Fruit fly (Drosophila melanogaster) whole organism, wandering third instar larva: ENCODE results near the gene Cisd2.

ENCODE experiments used
- Abd-B ChIP-seq: fragments of >200 bp; optimal IDR thresholded peaks from 2 replicates; lab custom pipeline; 2017; ENCODE audit warnings: missing biosample characterization, missing genetic modification characterization
- CG32264 ChIP-seq: fragments of 200-800 bp; sonication (Bioruptor generic); optimal IDR thresholded peaks from 2 replicates; lab custom pipeline; 2016; ENCODE audit warnings: missing biosample characterization, missing genetic modification characterization
- CG9705 ChIP-seq: fragments of 200-800 bp; sonication (Bioruptor generic); optimal IDR thresholded peaks from 2 replicates; lab custom pipeline; 2018; ENCODE audit warnings: missing biosample characterization, mild to moderate bottlenecking, missing genetic modification characterization
- CrebA ChIP-seq: fragments of 200-800 bp; sonication (Bioruptor generic); optimal IDR thresholded peaks from 2 replicates; lab custom pipeline; 2016; ENCODE audit warnings: missing biosample characterization, mild to moderate bottlenecking, missing genetic modification characterization, borderline replicate concordance
- Dfd ChIP-seq: fragments of >200 bp; optimal IDR thresholded peaks from 2 replicates; lab custom pipeline; 2017; ENCODE audit warnings: missing biosample characterization, missing genetic modification characterization
- Dif ChIP-seq: fragments of 200-275, 200-300 bp; sonication (Bioruptor generic); optimal IDR thresholded peaks from 2 replicates; lab custom pipeline; 2018; ENCODE audit warnings: missing biosample characterization, missing genetic modification characterization; ENCODE audit not compliant: partially characterized antibody
- GATAd ChIP-seq: sonication (Bioruptor generic); optimal IDR thresholded peaks from 2 replicates; lab custom pipeline; 2016; ENCODE audit warnings: missing biosample characterization, missing genetic modification characterization
- HLH106 ChIP-seq: fragments of 200-800 bp; optimal IDR thresholded peaks from 3 replicates; lab custom pipeline; 2019; ENCODE audit warnings: missing biosample characterization, mild to moderate bottlenecking, missing genetic modification characterization, moderate library complexity
- Hnf4 ChIP-seq: fragments of 200-800 bp; sonication (Bioruptor generic); optimal IDR thresholded peaks from 2 replicates; lab custom pipeline; 2016; ENCODE audit warnings: missing biosample characterization, mild to moderate bottlenecking, missing genetic modification characterization
- Hr78 ChIP-seq: fragments of >200 bp; optimal IDR thresholded peaks from 2 replicates; lab custom pipeline; 2017; ENCODE audit warnings: missing biosample characterization, missing genetic modification characterization
- Hr83 ChIP-seq: fragments of 200-300 bp; sonication (Bioruptor generic); optimal IDR thresholded peaks from 2 replicates; lab custom pipeline; 2016; ENCODE audit warnings: missing biosample characterization, mild to moderate bottlenecking, missing genetic modification characterization, moderate library complexity; ENCODE audit not compliant: poor library complexity, severe bottlenecking
- Jra ChIP-seq: sonication (Bioruptor generic); optimal IDR thresholded peaks from 2 replicates; lab custom pipeline; 2016; ENCODE audit warnings: missing biosample characterization, missing genetic modification characterization
- Mio ChIP-seq: sonication (Bioruptor generic); optimal IDR thresholded peaks from 2 replicates; lab custom pipeline; 2016; ENCODE audit warnings: missing biosample characterization, missing genetic modification characterization
- Myc ChIP-seq: fragments of >200 bp; optimal IDR thresholded peaks from 2 replicates; lab custom pipeline; 2017
- N ChIP-seq: fragments of >200 bp; optimal IDR thresholded peaks from 2 replicates; lab custom pipeline; 2018; ENCODE audit warnings: missing biosample characterization, missing external identifiers, missing genetic modification characterization
- OdsH ChIP-seq: fragments of 200-800 bp; sonication (Bioruptor generic); optimal IDR thresholded peaks from 2 replicates; lab custom pipeline; 2016; ENCODE audit warnings: missing biosample characterization, mild to moderate bottlenecking, missing genetic modification characterization
- Rel ChIP-seq, 2 experiments: fragments of 200-800 bp; sonication (Bioruptor generic) in 1 of 2; optimal IDR thresholded peaks; 2 replicates in 1 of 2; 3 replicates in 1 of 2; lab custom pipeline; 2016 to 2019; ENCODE audit warnings: mild to moderate bottlenecking in 2 of 2, missing biosample characterization in 2 of 2, missing genetic modification characterization in 2 of 2, moderate library complexity in 1 of 2
- Sp1 ChIP-seq: fragments of 200-800 bp; sonication (Bioruptor generic); optimal IDR thresholded peaks from 3 replicates; lab custom pipeline; 2019; ENCODE audit warnings: missing biosample characterization, mild to moderate bottlenecking, missing genetic modification characterization, moderate library complexity
- Vsx2 ChIP-seq: fragments of 200-300, 225-300 bp; sonication (Bioruptor generic); optimal IDR thresholded peaks from 2 replicates; lab custom pipeline; 2018; ENCODE audit warnings: missing biosample characterization, missing genetic modification characterization; ENCODE audit not compliant: partially characterized antibody
- br ChIP-seq: fragments of 200-800 bp; sonication (Bioruptor generic); optimal IDR thresholded peaks from 2 replicates; lab custom pipeline; 2016; ENCODE audit warnings: missing biosample characterization, missing genetic modification characterization
- brk ChIP-seq: fragments of 200-800 bp; sonication (Bioruptor generic); optimal IDR thresholded peaks from 2 replicates; lab custom pipeline; 2016; ENCODE audit warnings: missing biosample characterization, mild to moderate bottlenecking, missing genetic modification characterization
- dl ChIP-seq, 2 experiments: fragments of 175-275, 200-275 bp in 1 of 2; fragments of 200-275 bp in 1 of 2; sonication (Bioruptor generic); optimal IDR thresholded peaks; lab custom pipeline; 2018; ENCODE audit warnings: mild to moderate bottlenecking in 2 of 2, missing biosample characterization in 2 of 2, missing genetic modification characterization in 2 of 2, moderate library complexity in 2 of 2; ENCODE audit not compliant: partially characterized antibody in 2 of 2, insufficient read depth in 1 of 2
- dmrt93B ChIP-seq: fragments of 200-800 bp; sonication (Bioruptor generic); optimal IDR thresholded peaks from 2 replicates; lab custom pipeline; 2018; ENCODE audit warnings: missing biosample characterization, mild to moderate bottlenecking, missing genetic modification characterization
- dsf ChIP-seq: sonication (Bioruptor generic); optimal IDR thresholded peaks from 2 replicates; lab custom pipeline; 2016; ENCODE audit warnings: missing biosample characterization, missing genetic modification characterization, borderline replicate concordance
- ey ChIP-seq: fragments of 200-800 bp; sonication (Bioruptor generic); optimal IDR thresholded peaks from 2 replicates; lab custom pipeline; 2016; ENCODE audit warnings: missing biosample characterization, missing genetic modification characterization
- foxo ChIP-seq, 2 experiments: fragments of 200-800 bp; sonication (Bioruptor generic); optimal IDR thresholded peaks; 2 replicates in 1 of 2; 3 replicates in 1 of 2; lab custom pipeline; 2016 to 2017; ENCODE audit warnings: missing biosample characterization in 2 of 2, missing genetic modification characterization in 2 of 2
- fru ChIP-seq: fragments of 200-800 bp; sonication (Bioruptor generic); optimal IDR thresholded peaks from 3 replicates; lab custom pipeline; 2016; ENCODE audit warnings: missing biosample characterization, mild to moderate bottlenecking, missing genetic modification characterization
- h ChIP-seq: fragments of 200-800 bp; sonication (Bioruptor generic); optimal IDR thresholded peaks from 3 replicates; lab custom pipeline; 2016; ENCODE audit warnings: missing biosample characterization, mild to moderate bottlenecking, missing genetic modification characterization
- jim ChIP-seq: fragments of 175-275, 200-325 bp; sonication (Bioruptor generic); optimal IDR thresholded peaks from 2 replicates; lab custom pipeline; 2016; ENCODE audit warnings: missing biosample characterization, mild to moderate bottlenecking, missing genetic modification characterization
- lola ChIP-seq: fragments of >200 bp; optimal IDR thresholded peaks from 2 replicates; lab custom pipeline; 2017; ENCODE audit warnings: missing biosample characterization, missing genetic modification characterization
- pan ChIP-seq: fragments of >200 bp; optimal IDR thresholded peaks from 2 replicates; lab custom pipeline; 2017
- psq ChIP-seq: fragments of 200-800 bp; sonication (Bioruptor generic); optimal IDR thresholded peaks from 3 replicates; lab custom pipeline; 2017; ENCODE audit warnings: missing biosample characterization, mild to moderate bottlenecking, missing genetic modification characterization, moderate library complexity
- rgr ChIP-seq: fragments of 200-800 bp; sonication (Bioruptor generic); optimal IDR thresholded peaks from 3 replicates; lab custom pipeline; 2016; ENCODE audit warnings: missing biosample characterization, mild to moderate bottlenecking, missing genetic modification characterization
- sage ChIP-seq: fragments of 200-800 bp; sonication (Bioruptor generic); optimal IDR thresholded peaks from 2 replicates; lab custom pipeline; 2016; ENCODE audit warnings: missing biosample characterization, mild to moderate bottlenecking, missing genetic modification characterization
- sv ChIP-seq: fragments of 200-800 bp; sonication (Bioruptor generic); optimal IDR thresholded peaks from 3 replicates; lab custom pipeline; 2016; ENCODE audit warnings: missing biosample characterization, missing genetic modification characterization
- tai ChIP-seq: sonication (Bioruptor generic); optimal IDR thresholded peaks from 2 replicates; lab custom pipeline; 2016; ENCODE audit warnings: missing biosample characterization, missing genetic modification characterization
- usp ChIP-seq: fragments of >200 bp; optimal IDR thresholded peaks from 2 replicates; lab custom pipeline; 2017; ENCODE audit warnings: missing biosample characterization, missing genetic modification characterization
- woc ChIP-seq: sonication (Bioruptor generic); optimal IDR thresholded peaks from 2 replicates; lab custom pipeline; 2016; ENCODE audit warnings: missing biosample characterization, mild to moderate bottlenecking, missing genetic modification characterization

Cisd2 gene

dm6 chr3R:29207996-29208395 lies 15.2 kb downstream of the Cisd2 start:
- TF ChIP-seq h (GFP tag; lab: Kevin White, UChicago) (peak; percentile 45), ey (GFP tag; lab: Kevin White, UChicago) (peak; percentile 37), OdsH (GFP tag; lab: Kevin White, UChicago) (no peak), Vsx2 (GFP tag; lab: Kevin White, UChicago) (no peak), rgr (GFP tag; lab: Kevin White, UChicago) (peak; percentile 40), pan (no peak), brk (GFP tag; lab: Kevin White, UChicago) (no peak), Hnf4 (GFP tag; lab: Kevin White, UChicago) (peak; percentile 12), usp (no peak), foxo (GFP tag; optimal IDR thresholded peaks at IDR 0.05; lab: Kevin White, UChicago) (peak in 1 of 2 experiments; percentile 55), br (peak; percentile 60), Mio (no peak), HLH106 (tag; lab: Kevin White, UChicago) (peak; percentile 27), N (GFP tag; lab: Kevin White, UChicago) (no peak), psq (GFP tag; lab: Kevin White, UChicago) (peak; percentile 5), jim (no peak), dmrt93B (GFP tag; lab: Kevin White, UChicago) (no peak), sv (GFP tag; lab: Kevin White, UChicago) (peak; percentile 6), woc (GFP tag; lab: Kevin White, UChicago) (peak; percentile 11), Hr78 (GFP tag; lab: Kevin White, UChicago) (no peak), CrebA (GFP tag; lab: Kevin White, UChicago) (no peak), Dfd (GFP tag; lab: Kevin White, UChicago) (no peak), fru (GFP tag; lab: Kevin White, UChicago) (peak; percentile 61), Sp1 (GFP tag; lab: Kevin White, UChicago) (peak; percentile 26)

dm6 chr3R:29207012-29207656 lies 16.1 kb downstream of the Cisd2 start:
- TF ChIP-seq OdsH (GFP tag; lab: Kevin White, UChicago) (peak; percentile 82), Sp1 (GFP tag; lab: Kevin White, UChicago) (peak; percentile 88), Dif (no peak), foxo (GFP tag; optimal IDR thresholded peaks at IDR 0.05; lab: Kevin White, UChicago) (peak in 1 of 2 experiments; percentile 85), Jra (peak; percentile 9), dl (GFP tag; optimal IDR thresholded peaks at IDR 0.05; lab: Kevin White, UChicago; ENCODE audit: insufficient read depth in 1 of 2, partially characterized antibody in 2 of 2) (peak in 1 of 2 experiments; percentile 18), woc (GFP tag; lab: Kevin White, UChicago) (peak; percentile 50), CrebA (GFP tag; lab: Kevin White, UChicago) (no peak), Hr83 (GFP tag; lab: Kevin White, UChicago) (no peak), h (GFP tag; lab: Kevin White, UChicago) (peak; percentile 87), Hnf4 (GFP tag; lab: Kevin White, UChicago) (peak; percentile 74), Vsx2 (GFP tag; lab: Kevin White, UChicago) (no peak), fru (GFP tag; lab: Kevin White, UChicago) (peak; percentile 80), dmrt93B (GFP tag; lab: Kevin White, UChicago) (peak; percentile 80), lola (no peak), usp (no peak), Dfd (GFP tag; lab: Kevin White, UChicago) (peak; percentile 55), jim (no peak), Myc (lab: Kevin White, UChicago) (no peak), tai (GFP tag; lab: Kevin White, UChicago) (no peak), GATAd (GFP tag; lab: Kevin White, UChicago) (no peak), Abd-B (GFP tag; lab: Kevin White, UChicago) (no peak), N (GFP tag; lab: Kevin White, UChicago) (peak; percentile 56), CG32264 (GFP tag; lab: Kevin White, UChicago) (no peak), ey (GFP tag; lab: Kevin White, UChicago) (peak; percentile 72), dsf (GFP tag; lab: Kevin White, UChicago) (peak; percentile 42), rgr (GFP tag; lab: Kevin White, UChicago) (peak; percentile 80), pan (no peak), HLH106 (tag; lab: Kevin White, UChicago) (peak; percentile 92), brk (GFP tag; lab: Kevin White, UChicago) (peak; percentile 52), CG9705 (GFP tag; lab: Kevin White, UChicago) (peak; percentile 86), sv (GFP tag; lab: Kevin White, UChicago) (no peak), br (peak; percentile 63), Hr78 (GFP tag; lab: Kevin White, UChicago) (no peak), sage (GFP tag; lab: Kevin White, UChicago) (peak; percentile 76), Rel (GFP tag; optimal IDR thresholded peaks at IDR 0.05; lab: Kevin White, UChicago) (no peak), Rel (tag; optimal IDR thresholded peaks at IDR 0.05; lab: Kevin White, UChicago) (peak; percentile 68), psq (GFP tag; lab: Kevin White, UChicago) (peak; percentile 91), Mio (no peak)
- TF ChIP-seq, all 38 proteins: peak for 22
